Worm (Caenorhabditis elegans) whole organism, late embryonic: ENCODE results near the gene T05D4.2.

Experiments
- C08G9.2 ChIP-seq: sonication (generic microtip); optimal IDR thresholded peaks from 2 replicates; lab custom pipeline; 2016; ENCODE audit warnings: mild to moderate bottlenecking, missing genetic modification characterization, moderate library complexity, missing compliant biosample characterization
- C38D4.7 ChIP-seq: fragments of 200-800 bp; sonication (Bioruptor generic); optimal IDR thresholded peaks from 2 replicates; lab custom pipeline; 2018; ENCODE audit warnings: mild to moderate bottlenecking, missing genetic modification characterization, moderate library complexity, missing compliant biosample characterization
- ahr-1 ChIP-seq: sonication (generic microtip); optimal IDR thresholded peaks from 2 replicates; lab custom pipeline; 2016; ENCODE audit warnings: missing genetic modification characterization, missing compliant biosample characterization
- ceh-18 ChIP-seq: sonication (generic microtip); optimal IDR thresholded peaks from 2 replicates; lab custom pipeline; 2016; ENCODE audit warnings: missing genetic modification characterization, missing compliant biosample characterization
- ceh-22 ChIP-seq: sonication (generic microtip); optimal IDR thresholded peaks from 2 replicates; lab custom pipeline; 2017; ENCODE audit warnings: missing biosample characterization, missing genetic modification characterization
- ceh-31 ChIP-seq: sonication (generic microtip); optimal IDR thresholded peaks from 2 replicates; lab custom pipeline; 2016; ENCODE audit warnings: missing genetic modification characterization, missing compliant biosample characterization
- ceh-34 ChIP-seq: sonication (generic microtip); optimal IDR thresholded peaks from 2 replicates; lab custom pipeline; 2016; ENCODE audit warnings: mild to moderate bottlenecking, missing genetic modification characterization, missing compliant biosample characterization
- ceh-45 ChIP-seq: fragments of 200-800 bp; sonication (Bioruptor generic); IDR thresholded peaks from 2 replicates; pipeline ENCODE4 v1.3.6; 2022; ENCODE audit warnings: missing genetic modification reagents, missing genetic modification characterization, missing compliant biosample characterization
- ceh-6 ChIP-seq: fragments of 200-800 bp; sonication (Bioruptor generic); optimal IDR thresholded peaks from 2 replicates; lab custom pipeline; 2018; ENCODE audit warnings: mild to moderate bottlenecking, missing genetic modification characterization, missing compliant biosample characterization
- ceh-9 ChIP-seq: sonication (generic microtip); optimal IDR thresholded peaks from 2 replicates; lab custom pipeline; 2016; ENCODE audit warnings: mild to moderate bottlenecking, missing genetic modification characterization, inconsistent platforms, missing compliant biosample characterization
- che-1 ChIP-seq: sonication (generic microtip); optimal IDR thresholded peaks from 2 replicates; lab custom pipeline; 2016; ENCODE audit warnings: mild to moderate bottlenecking, missing genetic modification characterization, missing compliant biosample characterization
- dmd-4 ChIP-seq: sonication (generic microtip); optimal IDR thresholded peaks from 2 replicates; lab custom pipeline; 2016; ENCODE audit warnings: borderline replicate concordance, missing genetic modification characterization, missing compliant biosample characterization
- hlh-15 ChIP-seq: sonication (generic microtip); optimal IDR thresholded peaks from 2 replicates; lab custom pipeline; 2016; ENCODE audit warnings: missing genetic modification characterization, missing compliant biosample characterization
- hlh-30 ChIP-seq: sonication (generic microtip); optimal IDR thresholded peaks from 2 replicates; lab custom pipeline; 2017; ENCODE audit warnings: antibody characterized with exemption, missing genetic modification characterization, missing compliant biosample characterization; ENCODE audit not compliant: insufficient read depth
- hlh-8 ChIP-seq: sonication (generic microtip); optimal IDR thresholded peaks from 2 replicates; lab custom pipeline; 2016; ENCODE audit warnings: missing genotype, missing genetic modification characterization, missing compliant biosample characterization
- lin-11 ChIP-seq: fragments of 200-800 bp; sonication (Bioruptor generic); optimal IDR thresholded peaks from 2 replicates; lab custom pipeline; 2018; ENCODE audit warnings: mild to moderate bottlenecking, missing genetic modification characterization, missing compliant biosample characterization
- madf-2 ChIP-seq: sonication (generic microtip); optimal IDR thresholded peaks from 2 replicates; lab custom pipeline; 2017; ENCODE audit warnings: missing genetic modification characterization, missing compliant biosample characterization
- nhr-11 ChIP-seq: fragments of 150-350 bp; optimal IDR thresholded peaks from 2 replicates; lab custom pipeline; 2014; ENCODE audit warnings: missing biosample characterization, missing genetic modification characterization
- nhr-232 ChIP-seq: sonication (generic microtip); optimal IDR thresholded peaks from 2 replicates; lab custom pipeline; 2016; ENCODE audit warnings: missing genetic modification characterization, missing compliant biosample characterization
- npax-4 ChIP-seq: sonication (generic microtip); optimal IDR thresholded peaks from 2 replicates; lab custom pipeline; 2016; ENCODE audit warnings: missing genetic modification characterization, missing compliant biosample characterization
- odd-2 ChIP-seq: sonication (generic microtip); optimal IDR thresholded peaks from 2 replicates; lab custom pipeline; 2017; ENCODE audit warnings: antibody characterized with exemption, mild to moderate bottlenecking, missing genetic modification characterization, missing compliant biosample characterization
- pag-3 ChIP-seq: sonication (generic microtip); optimal IDR thresholded peaks from 2 replicates; lab custom pipeline; 2016; ENCODE audit warnings: missing compliant biosample characterization, missing genetic modification characterization, borderline replicate concordance
- pat-9 ChIP-seq: fragments of 200-800 bp; sonication (Bioruptor generic); optimal IDR thresholded peaks from 2 replicates; lab custom pipeline; 2018; ENCODE audit warnings: mild to moderate bottlenecking, missing genetic modification characterization, moderate library complexity, missing compliant biosample characterization
- pax-1 ChIP-seq: fragments of 150-350 bp; optimal IDR thresholded peaks from 2 replicates; lab custom pipeline; 2014; ENCODE audit warnings: missing biosample characterization, missing genetic modification characterization
- pqm-1 ChIP-seq: sonication (generic microtip); optimal IDR thresholded peaks from 2 replicates; lab custom pipeline; 2016; ENCODE audit warnings: missing genetic modification characterization, missing compliant biosample characterization
- pros-1 ChIP-seq: fragments of 150-350 bp; optimal IDR thresholded peaks from 2 replicates; lab custom pipeline; 2014; ENCODE audit warnings: missing biosample characterization, missing genetic modification reagents, missing genetic modification characterization
- ref-2 ChIP-seq: sonication (generic microtip); optimal IDR thresholded peaks from 2 replicates; lab custom pipeline; 2016; ENCODE audit warnings: missing genetic modification characterization, missing compliant biosample characterization
- sdc-2 ChIP-seq: sonication (generic microtip); optimal IDR thresholded peaks from 2 replicates; lab custom pipeline; 2016; ENCODE audit warnings: missing genotype, missing genetic modification characterization, missing compliant biosample characterization
- tbx-2 ChIP-seq: sonication (generic microtip); optimal IDR thresholded peaks from 2 replicates; lab custom pipeline; 2016; ENCODE audit warnings: missing genetic modification characterization, missing compliant biosample characterization
- unc-3 ChIP-seq, 2 experiments: fragments of 200-800 bp in 1 of 2; sonication (Bioruptor generic) in 1 of 2; sonication (generic microtip) in 1 of 2; conservative IDR thresholded peaks in 1 of 2; optimal IDR thresholded peaks in 1 of 2; 2 replicates each; pipeline versions ENCODE4 v1.3.6 to Lab custom; 2016 to 2022; ENCODE audit warnings: missing compliant biosample characterization in 2 of 2, missing genetic modification characterization in 2 of 2, missing genetic modification reagents in 1 of 2
- unc-42 ChIP-seq: sonication (generic microtip); optimal IDR thresholded peaks from 2 replicates; lab custom pipeline; 2016; ENCODE audit warnings: missing genotype, missing genetic modification characterization, missing compliant biosample characterization
- unc-55 ChIP-seq: sonication (generic microtip); optimal IDR thresholded peaks from 2 replicates; lab custom pipeline; 2017; ENCODE audit warnings: missing biosample characterization, missing genetic modification reagents, missing genetic modification characterization
- unc-86 ChIP-seq: sonication (generic microtip); optimal IDR thresholded peaks from 2 replicates; lab custom pipeline; 2016; ENCODE audit warnings: missing genetic modification characterization, missing compliant biosample characterization
- ztf-16 ChIP-seq: sonication (generic microtip); optimal IDR thresholded peaks from 2 replicates; lab custom pipeline; 2017; ENCODE audit warnings: missing genetic modification characterization, missing compliant biosample characterization

Gene T05D4.2

DNA sequence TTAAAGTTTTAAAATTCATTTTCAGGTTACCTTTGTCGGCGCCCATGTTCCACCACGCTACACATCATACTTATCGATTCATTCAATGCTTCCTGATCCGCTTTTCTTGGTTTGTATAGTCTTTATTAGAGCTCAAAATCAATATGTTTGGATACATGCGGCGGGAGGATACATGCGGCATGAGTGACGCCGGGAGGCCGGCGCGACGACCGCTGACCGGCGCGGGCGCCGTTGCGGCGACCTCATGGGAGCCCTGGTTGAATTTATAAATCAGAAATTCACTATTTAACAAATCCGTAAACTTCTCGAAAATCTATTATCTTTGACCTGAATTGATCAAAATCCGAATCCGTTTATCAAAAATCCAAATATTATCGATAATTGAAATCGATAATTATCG is 18.8 kb upstream of the T05D4.2 start:
- TF ChIP-seq ztf-16 (tag; lab: Kevin White, UChicago) (no peak), lin-11 (tag; lab: Kevin White, UChicago) (no peak), hlh-15 (no peak), ceh-6 (GFP tag; lab: Kevin White, UChicago) (no peak), ceh-9 (no peak), nhr-232 (tag; lab: Kevin White, UChicago) (no peak), ahr-1 (tag; lab: Kevin White, UChicago) (no peak), unc-3 (GFP tag; conservative IDR thresholded peaks at IDR 0.05; lab: Robert Waterston, UW) (no peak), unc-3 (tag; optimal IDR thresholded peaks at IDR 0.05; lab: Kevin White, UChicago) (no peak), unc-86 (no peak), sdc-2 (tag; lab: Kevin White, UChicago) (no peak), nhr-11 (tag; lab: Kevin White, UChicago) (no peak), ceh-18 (tag; lab: Kevin White, UChicago) (no peak), ceh-34 (tag; lab: Kevin White, UChicago) (no peak)

DNA sequence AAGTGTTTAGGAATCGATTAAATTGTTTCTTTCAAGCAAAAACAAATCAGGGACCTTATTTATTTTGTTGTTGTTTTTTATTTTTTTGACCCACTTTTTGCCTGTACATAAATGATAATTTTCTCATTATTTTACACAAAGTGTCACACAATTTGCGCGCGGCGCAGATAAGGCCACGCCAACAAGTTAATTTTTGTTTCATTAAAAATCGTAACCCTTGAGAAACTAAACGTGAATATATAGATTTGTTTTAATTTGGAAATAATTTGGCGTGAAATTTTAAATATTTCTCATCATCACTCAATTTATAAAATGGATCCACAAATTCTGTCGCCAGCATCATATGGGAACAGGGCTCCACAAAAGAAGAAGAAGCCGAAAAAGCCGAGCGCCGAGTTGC is 17.7 kb upstream of the T05D4.2 start, which contains the start of gene T05D4.5:
Gene T05D4.5 (plus strand): TSS at position 301 of the 400 bp plus-strand sequence.
- TF ChIP-seq pat-9 (tag; lab: Kevin White, UChicago): no peak
- TF ChIP-seq, all 69 proteins: peak for 0

DNA sequence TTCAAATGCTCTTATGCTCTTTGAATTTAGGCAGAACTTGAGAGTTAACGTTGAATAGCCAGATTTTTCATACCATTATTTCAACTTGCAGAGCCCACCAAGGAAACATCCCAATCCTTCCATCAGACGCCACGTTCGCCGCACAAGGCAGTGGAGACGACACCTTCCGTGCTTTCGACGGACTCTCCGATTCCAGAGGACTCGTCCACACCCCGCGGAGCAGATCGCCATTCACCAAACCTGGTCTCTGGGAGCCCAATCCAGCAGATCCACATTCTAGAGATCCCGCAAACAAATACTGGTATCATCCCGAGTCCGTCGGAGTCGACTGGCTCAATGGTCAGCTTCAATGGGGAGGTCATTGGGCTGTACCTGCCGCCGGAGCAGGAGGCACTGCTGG is 17.2 kb upstream of the T05D4.2 start:
- TF ChIP-seq pqm-1 (tag; lab: Kevin White, UChicago): no peak
- no peak for TF ChIP-seq unc-42 (tag; lab: Kevin White, UChicago)
- no peak for TF ChIP-seq unc-86
- no peak for TF ChIP-seq hlh-30 (tag; lab: Kevin White, UChicago)
- no peak for TF ChIP-seq pat-9 (tag; lab: Kevin White, UChicago)
- no peak for TF ChIP-seq nhr-11 (tag; lab: Kevin White, UChicago)
- no peak for TF ChIP-seq nhr-232 (tag; lab: Kevin White, UChicago)
- TF ChIP-seq unc-55 (GFP tag; lab: Kevin White, UChicago): no peak
- TF ChIP-seq C38D4.7 (GFP tag; lab: Kevin White, UChicago): no peak
- TF ChIP-seq npax-4 (tag; lab: Kevin White, UChicago): no peak
- no peak for TF ChIP-seq ceh-45 (GFP tag; lab: Robert Waterston, UW)
- TF ChIP-seq ceh-22 (tag; lab: Kevin White, UChicago): no peak
- no peak for TF ChIP-seq madf-2 (tag; lab: Kevin White, UChicago)
- TF ChIP-seq tbx-2 (tag; lab: Kevin White, UChicago): no peak
- no peak for TF ChIP-seq C08G9.2 (tag; lab: Kevin White, UChicago)
- no peak for TF ChIP-seq ceh-31
- no peak for TF ChIP-seq unc-3 (GFP tag; conservative IDR thresholded peaks at IDR 0.05; lab: Robert Waterston, UW)
- TF ChIP-seq unc-3 (tag; optimal IDR thresholded peaks at IDR 0.05; lab: Kevin White, UChicago): no peak

DNA sequence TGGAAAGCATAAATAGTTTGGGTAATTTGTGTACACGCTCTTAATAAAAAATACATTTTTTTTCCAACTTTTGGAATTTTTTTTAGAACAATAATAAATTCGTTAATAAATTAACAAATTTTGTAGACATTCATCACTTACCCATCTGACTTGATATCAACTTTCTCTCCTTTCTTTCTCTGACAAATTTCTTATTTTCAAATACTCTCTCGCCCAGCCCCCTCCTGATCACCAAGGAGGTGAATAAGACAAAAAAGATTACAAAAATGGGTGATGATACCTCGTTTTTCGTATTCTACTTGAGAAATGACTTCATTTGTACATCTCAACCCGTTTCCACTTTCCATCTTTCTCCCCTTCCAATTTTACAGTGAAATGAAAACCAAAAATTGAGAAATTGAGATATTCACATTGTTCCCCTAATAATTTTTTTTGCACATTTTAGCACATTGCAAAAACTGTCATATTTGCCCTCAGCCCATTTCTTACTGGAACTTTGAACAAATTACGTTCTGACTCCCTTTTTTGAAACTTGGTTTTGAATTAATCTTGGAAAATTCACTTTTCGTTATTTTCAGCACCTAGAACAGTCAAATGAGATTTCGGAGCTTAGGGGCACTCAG is 12.8 kb upstream of the T05D4.2 start, which contains the start of gene osm-7:
Gene osm-7 (plus strand): TSS at position 573 of the 623 bp plus-strand sequence.
- no peak for TF ChIP-seq ref-2
- TF ChIP-seq pag-3 (tag; lab: Kevin White, UChicago): no peak
- TF ChIP-seq unc-3 (GFP tag; conservative IDR thresholded peaks at IDR 0.05; lab: Robert Waterston, UW): no peak
- TF ChIP-seq unc-3 (tag; optimal IDR thresholded peaks at IDR 0.05; lab: Kevin White, UChicago): no peak
- no peak for TF ChIP-seq dmd-4
- TF ChIP-seq pax-1 (tag; lab: Kevin White, UChicago): no peak
- TF ChIP-seq hlh-8 (tag; lab: Kevin White, UChicago): no peak
- no peak for TF ChIP-seq unc-55 (GFP tag; lab: Kevin White, UChicago)
- no peak for TF ChIP-seq che-1 (tag; lab: Kevin White, UChicago)
- TF ChIP-seq odd-2: no peak
- TF ChIP-seq pros-1 (tag; lab: Kevin White, UChicago): no peak
- TF ChIP-seq ceh-31: no peak
